Worm (Caenorhabditis elegans) whole organism, L4 larva: ENCODE data around the gene F14H3.5.

Experiments
- ama-1 ChIP-seq: fragments of 150-350 bp; optimal IDR thresholded peaks from 2 replicates; lab custom pipeline; 2014; ENCODE audit warnings: inconsistent platforms, mixed read lengths
- daf-19 ChIP-seq: fragments of 200-800 bp; sonication (Bioruptor generic); conservative IDR thresholded peaks from 2 replicates; pipeline ENCODE4 v1.3.6; 2022; ENCODE audit warnings: missing genetic modification characterization, missing compliant biosample characterization
- hlh-30 ChIP-seq: sonication (generic microtip); optimal IDR thresholded peaks from 2 replicates; lab custom pipeline; 2017; ENCODE audit warnings: antibody characterized with exemption, mild to moderate bottlenecking, missing genetic modification characterization, missing compliant biosample characterization; ENCODE audit not compliant: insufficient read depth
- lin-13 ChIP-seq: fragments of 150-350 bp; optimal IDR thresholded peaks from 2 replicates; lab custom pipeline; 2014; ENCODE audit warnings: missing biosample characterization, missing genetic modification reagents, missing genetic modification characterization
- nhr-11 ChIP-seq: fragments of 150-350 bp; optimal IDR thresholded peaks from 2 replicates; lab custom pipeline; 2014; ENCODE audit warnings: missing biosample characterization, missing genetic modification characterization
- nhr-6 ChIP-seq: fragments of 150-350 bp; optimal IDR thresholded peaks from 2 replicates; lab custom pipeline; 2014; ENCODE audit warnings: missing biosample characterization, missing genetic modification characterization
- saeg-2 ChIP-seq: fragments of 200-800 bp; sonication (Bioruptor generic); IDR thresholded peaks from 2 replicates; pipeline ENCODE4 v1.3.6; 2022; ENCODE audit warnings: missing genetic modification reagents, missing genetic modification characterization, missing compliant biosample characterization
- unc-62 ChIP-seq, 3 experiments: fragments of 150-350 bp in 1 of 3; sonication (generic microtip); optimal IDR thresholded peaks in 2 of 3; peaks in 1 of 3; 1 replicate in 1 of 3; 2 replicates in 2 of 3; lab custom pipeline; 2014 to 2017; ENCODE audit warnings: missing biosample characterization in 3 of 3, missing genetic modification characterization in 3 of 3, missing genetic modification reagents in 3 of 3, missing genotype in 1 of 3

DNA sequence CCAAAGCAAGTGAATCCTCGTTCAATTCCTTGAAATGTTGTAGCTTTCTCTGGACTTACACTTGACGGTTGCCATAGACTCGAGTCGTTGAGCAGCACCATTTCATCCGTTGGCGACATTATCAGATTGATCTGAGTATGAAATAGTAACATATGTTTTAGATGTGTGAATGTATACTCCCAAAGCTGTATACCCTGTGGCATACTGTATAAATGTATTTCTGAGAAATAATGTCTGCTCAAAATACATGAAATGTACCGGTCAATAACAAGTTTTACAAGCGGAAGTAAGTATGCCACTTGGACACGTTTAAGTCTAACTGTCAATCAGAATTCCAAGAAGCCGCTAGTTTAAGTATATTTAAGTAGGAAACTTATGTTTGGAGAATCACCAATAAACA, 47.3 kb downstream of the F14H3.5 start, which contains the start of gene str-233:
- TF ChIP-seq saeg-2 (GFP tag; lab: Robert Waterston, UW) (no peak), unc-62 (GFP tag; optimal IDR thresholded peaks at IDR 0.05 in 1 of 2; lab: Kevin White, UChicago) (no peak), unc-62 (tag; optimal IDR thresholded peaks at IDR 0.05; lab: Kevin White, UChicago) (no peak), lin-13 (GFP tag; lab: Kevin White, UChicago) (no peak), daf-19 (GFP tag; lab: Robert Waterston, UW) (no peak), nhr-6 (tag; lab: Kevin White, UChicago) (no peak), hlh-30 (tag; lab: Kevin White, UChicago) (no peak), nhr-11 (tag; lab: Kevin White, UChicago) (no peak), ama-1 (lab: Kevin White, UChicago) (no peak)
